Worm (Caenorhabditis elegans): ENCODE results near the gene tbx-33.

- TF ChIP-seq him-1 (tag; optimal IDR thresholded peaks at IDR 0.05) (no peak), dao-5 (tag; optimal IDR thresholded peaks at IDR 0.05) (no peak)
Measured at ce11 chrIII:11633444-11633843, 3.2 kb downstream of the tbx-33 start.
